Fruit fly (Drosophila melanogaster): ENCODE results near the gene Prosbeta3.

The Prosbeta3 gene

DNA sequence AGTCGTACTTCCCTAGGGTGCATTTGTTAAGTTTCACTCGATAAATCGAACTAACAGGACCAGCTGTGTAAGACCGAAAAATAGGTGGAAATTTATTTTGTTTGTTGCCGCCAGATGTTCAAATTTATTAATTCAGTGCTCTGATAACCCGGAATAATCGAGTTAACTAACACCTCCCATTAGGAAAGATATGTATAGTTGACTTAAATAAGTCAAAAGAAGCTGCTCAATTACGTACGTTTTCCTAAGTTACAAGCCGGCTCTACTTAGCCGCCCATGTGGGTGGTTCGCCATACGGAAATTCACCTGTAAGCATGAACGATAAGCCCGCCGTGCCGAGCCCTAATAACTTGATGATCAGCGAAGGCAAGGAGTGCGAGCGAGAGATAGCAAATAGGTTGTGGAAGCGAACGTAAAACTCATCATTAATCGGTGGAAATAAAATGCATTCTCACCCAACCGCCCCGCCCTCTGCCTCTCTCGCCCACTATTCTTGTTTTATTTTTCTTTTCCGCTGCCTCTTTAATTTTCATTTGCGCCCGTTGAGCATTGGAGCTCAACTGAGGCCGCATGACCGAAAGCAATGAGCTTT lies 47.9 kb upstream of the Prosbeta3 start (continued):
- TF ChIP-seq CG14014 (GFP tag; IDR thresholded peaks at IDR 0.05) = no peak
- no peak for TF ChIP-seq stc (GFP tag; IDR thresholded peaks at IDR 0.05)
- no peak for TF ChIP-seq crol (GFP tag; IDR thresholded peaks at IDR 0.05)
- TF ChIP-seq Ptx1 (GFP tag; IDR thresholded peaks at IDR 0.05) = no peak
- TF ChIP-seq rib (GFP tag; IDR thresholded peaks at IDR 0.05) = no peak
- no peak for TF ChIP-seq CG18011 (GFP tag; optimal IDR thresholded peaks at IDR 0.05)
- 0 out of 2 replicates have a peak, but pooled peaks have one; percentile 2 for TF ChIP-seq onecut (GFP tag; IDR thresholded peaks at IDR 0.05)
- no peak for TF ChIP-seq CkIIα-i1 (GFP tag; IDR thresholded peaks at IDR 0.05)
- no peak for TF ChIP-seq Mes4 (GFP tag; optimal IDR thresholded peaks at IDR 0.05)
- TF ChIP-seq sim (GFP tag; IDR thresholded peaks at IDR 0.05) = no peak
- TF ChIP-seq Hey (tag; optimal IDR thresholded peaks at IDR 0.05) = no peak
- TF ChIP-seq ab (GFP tag; optimal IDR thresholded peaks at IDR 0.05) = no peak
- TF ChIP-seq CG12071 (GFP tag; optimal IDR thresholded peaks at IDR 0.05) = no peak
- TF ChIP-seq shn (GFP tag; optimal IDR thresholded peaks at IDR 0.05) = peak; percentile 19
- peak in 1 of 2 experiments; percentile 4 for TF ChIP-seq eve (GFP tag; optimal IDR thresholded peaks at IDR 0.05)
- peak; percentile 1 for TF ChIP-seq pnt (GFP tag; optimal IDR thresholded peaks at IDR 0.05)
- TF ChIP-seq nmo (GFP tag; optimal IDR thresholded peaks at IDR 0.05) = peak; percentile 68
- TF ChIP-seq sug (tag; optimal IDR thresholded peaks at IDR 0.05) = no peak
- no peak for TF ChIP-seq ftz-f1 (GFP tag; optimal IDR thresholded peaks at IDR 0.05)
- TF ChIP-seq NK7.1 (GFP tag; optimal IDR thresholded peaks at IDR 0.05) = no peak
- no peak for TF ChIP-seq CG9932 (GFP tag; IDR thresholded peaks at IDR 0.05)
- peak; percentile 50 for TF ChIP-seq CG18619 (GFP tag; optimal IDR thresholded peaks at IDR 0.05)
- TF ChIP-seq B-H1 (GFP tag; IDR thresholded peaks at IDR 0.05) = no peak
- TF ChIP-seq slbo (GFP tag; IDR thresholded peaks at IDR 0.05) = no peak
- peak; percentile 1 for TF ChIP-seq CG1792 (GFP tag; optimal IDR thresholded peaks at IDR 0.05)
- TF ChIP-seq croc (GFP tag; conservative IDR thresholded peaks at IDR 0.05) = peak; percentile 27; the same call in 1 of the 3 replicates
- TF ChIP-seq da (GFP tag; optimal IDR thresholded peaks at IDR 0.05) = no peak
- peak; percentile 76 for TF ChIP-seq dmrt99B (tag; optimal IDR thresholded peaks at IDR 0.05)

DNA sequence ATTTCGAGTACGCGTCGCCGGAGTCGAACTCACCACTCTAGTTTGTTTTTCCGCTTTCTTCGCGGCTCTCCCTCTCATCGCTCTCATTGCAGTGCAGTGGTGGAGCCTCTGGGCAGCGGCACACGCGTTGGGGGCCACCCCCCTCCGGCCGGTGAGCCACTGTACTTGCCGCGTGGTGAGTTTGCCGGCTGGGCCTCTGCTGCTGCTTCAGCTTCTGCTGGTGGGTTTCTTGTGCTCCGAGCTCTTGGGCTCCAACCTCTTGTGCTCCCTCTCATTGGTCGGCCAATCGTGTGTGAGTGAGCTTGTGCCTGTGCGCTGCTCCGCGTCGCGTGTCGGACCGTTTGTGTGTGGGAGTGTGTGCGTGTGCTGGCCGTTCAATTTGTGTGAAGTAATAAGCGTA lies 47.0 kb upstream of the Prosbeta3 start:
- TF ChIP-seq CG18599 (GFP tag; optimal IDR thresholded peaks at IDR 0.05) (peak; percentile 90), CG4282 (GFP tag; optimal IDR thresholded peaks at IDR 0.05) (peak; percentile 62), Atf6 (GFP tag; IDR thresholded peaks at IDR 0.05) (no peak), Ets97D (GFP tag; optimal IDR thresholded peaks at IDR 0.05) (no peak), CG5245 (GFP tag; optimal IDR thresholded peaks at IDR 0.05) (no peak), Camta (GFP tag; optimal IDR thresholded peaks at IDR 0.05) (peak; percentile 56), Sry-δ (GFP tag; optimal IDR thresholded peaks at IDR 0.05) (peak; percentile 44), CG6854 (GFP tag; optimal IDR thresholded peaks at IDR 0.05) (peak; percentile 71), mirr (GFP tag; optimal IDR thresholded peaks at IDR 0.05) (peak; percentile 80), CG5953 (GFP tag; IDR thresholded peaks at IDR 0.05) (no peak), CG2875 (GFP tag; optimal IDR thresholded peaks at IDR 0.05) (no peak), Sox100B (GFP tag; optimal IDR thresholded peaks at IDR 0.05) (no peak), CG13775 (GFP tag; optimal IDR thresholded peaks at IDR 0.05) (no peak), CG8944 (GFP tag; optimal IDR thresholded peaks at IDR 0.05) (peak; percentile 10), CG15269 (tag; optimal IDR thresholded peaks at IDR 0.05) (peak; percentile 46), CG32767 (GFP tag; IDR thresholded peaks at IDR 0.05) (no peak), CG13894 (tag; optimal IDR thresholded peaks at IDR 0.05) (peak; percentile 82), Nf-YA (GFP tag; IDR thresholded peaks at IDR 0.05) (no peak), stwl (tag; optimal IDR thresholded peaks at IDR 0.05) (no peak), seq (GFP tag; IDR thresholded peaks at IDR 0.05) (no peak), Trl (optimal IDR thresholded peaks at IDR 0.05) (peak; percentile 88 to 94), Trl (GFP tag; optimal IDR thresholded peaks at IDR 0.05) (peak; percentile 84), CG17385 (GFP tag; optimal IDR thresholded peaks at IDR 0.05) (peak; percentile 49), ham (GFP tag; IDR thresholded peaks at IDR 0.05) (no peak), CG13123 (GFP tag; optimal IDR thresholded peaks at IDR 0.05) (no peak)

Data from whole organism, embryonic.